Worm (Caenorhabditis elegans): Measurements from ENCODE around the gene K08H10.6.

DNA sequence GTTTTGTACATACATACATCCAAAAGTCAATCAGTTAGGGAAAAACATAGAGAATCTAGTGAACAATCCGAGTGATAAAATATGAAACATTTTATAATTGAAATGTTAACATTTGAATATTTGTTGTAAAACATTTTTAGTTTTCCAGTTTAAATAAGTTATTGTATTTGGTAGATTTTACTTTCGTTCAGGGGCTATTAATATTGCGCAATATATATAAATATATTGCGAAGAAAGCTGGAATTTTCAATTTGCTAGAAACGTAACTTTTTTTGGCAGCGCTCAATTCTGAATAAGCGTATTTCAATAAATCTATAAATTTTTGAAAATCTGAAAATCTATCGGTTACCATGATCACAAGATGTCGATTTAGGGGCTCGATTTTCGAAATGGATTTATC, 11.8 kb upstream of the K08H10.6 start:
- TF ChIP-seq nhr-11 (tag; optimal IDR thresholded peaks at IDR 0.05): no peak
- no peak for TF ChIP-seq pqm-1 (tag; optimal IDR thresholded peaks at IDR 0.05)
- no peak for TF ChIP-seq ceh-48 (tag; optimal IDR thresholded peaks at IDR 0.05)
- TF ChIP-seq ama-1 (optimal IDR thresholded peaks at IDR 0.05): no peak
- TF ChIP-seq unc-86 (tag; optimal IDR thresholded peaks at IDR 0.05): no peak
- TF ChIP-seq fkh-6 (tag; optimal IDR thresholded peaks at IDR 0.05): no peak
- no peak for TF ChIP-seq hlh-15 (tag; optimal IDR thresholded peaks at IDR 0.05)
- TF ChIP-seq fkh-10 (GFP tag; optimal IDR thresholded peaks at IDR 0.05): no peak

Measured in whole organism, late embryonic.